Fruit fly (Drosophila melanogaster): ENCODE measurements around the gene Mur18B.
A peak's percentile ranks its signal among the peaks of the same experiment; 100 is the strongest.

The Mur18B gene

DNA sequence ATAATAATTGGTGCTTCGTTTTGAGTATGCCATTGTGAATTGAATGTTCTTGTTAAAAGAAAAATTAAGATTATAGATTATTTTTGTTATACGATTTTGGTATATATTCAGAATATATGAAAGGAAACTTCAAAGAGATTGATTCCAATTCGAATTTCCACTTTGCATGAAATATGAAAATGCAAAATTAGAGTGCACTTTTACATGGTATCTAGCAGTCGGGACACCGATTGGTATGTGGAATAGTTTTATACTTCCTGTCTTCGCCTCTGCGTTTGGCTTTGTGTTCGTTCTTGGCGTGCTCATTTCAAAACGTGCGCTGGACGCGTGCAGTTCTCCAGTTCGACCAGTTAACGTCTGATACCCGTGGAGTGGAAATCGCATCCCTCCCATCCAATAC, 29.9 kb upstream of the Mur18B start, which contains the start of gene CG33253:
CG33253 (plus strand) TSS at position 301 of the 400 bp plus-strand sequence.
- TF ChIP-seq CG17801 (GFP tag; optimal IDR thresholded peaks at IDR 0.05; ENCODE audit: partially characterized antibody), result no peak

DNA sequence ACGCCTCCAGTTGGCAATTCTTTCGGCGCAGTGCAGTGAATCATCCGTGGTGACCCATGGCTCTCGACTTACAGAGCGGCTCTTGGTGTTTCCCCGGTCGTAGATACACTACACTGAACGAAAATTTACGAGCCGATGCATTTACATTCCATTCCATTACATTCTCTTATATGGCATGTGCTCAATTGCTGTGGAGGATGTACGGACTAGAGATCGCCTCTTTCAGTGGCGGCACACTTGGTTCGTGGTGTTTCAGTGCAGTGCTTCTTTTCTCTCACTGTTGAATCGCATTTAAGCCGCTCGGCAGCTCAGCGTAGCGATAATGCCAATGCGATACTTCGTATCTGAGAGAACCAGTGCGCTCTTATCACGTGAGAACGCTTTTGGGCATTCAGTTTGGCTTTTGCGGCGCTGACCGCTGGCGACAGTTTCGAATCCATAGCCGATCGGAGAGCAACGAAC, 25.4 kb upstream of the Mur18B start, which contains the start of gene Mec2:
Mec2 (plus strand) TSS at position 412 of the 462 bp plus-strand sequence.
- TF ChIP-seq CG17801 (GFP tag; optimal IDR thresholded peaks at IDR 0.05; ENCODE audit: partially characterized antibody), result peak; percentile 80

DNA sequence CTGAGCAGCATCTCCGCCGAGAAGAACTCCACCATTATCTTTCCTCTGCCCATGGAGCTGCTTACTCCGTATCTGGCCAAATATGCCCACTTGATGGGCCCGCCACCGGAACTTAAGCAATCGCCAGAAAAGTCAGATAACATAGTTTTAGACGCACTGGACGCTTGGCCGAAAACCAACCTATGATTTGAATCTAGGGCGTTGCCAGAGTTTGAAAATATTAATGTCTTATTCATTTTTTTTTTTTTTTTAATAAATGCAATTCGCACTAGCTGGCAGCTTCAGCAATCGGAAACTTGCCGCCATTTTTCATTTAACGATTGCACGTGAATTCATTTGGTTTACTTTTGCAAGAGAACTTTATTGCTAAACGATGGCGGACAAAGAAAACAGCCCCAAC, 23.2 kb upstream of the Mur18B start, which contains the start of gene HP1D3csd:
HP1D3csd (plus strand) TSS at position 312 of the 400 bp plus-strand sequence.
- TF ChIP-seq CG17801 (GFP tag; optimal IDR thresholded peaks at IDR 0.05; ENCODE audit: partially characterized antibody), result peak; percentile 37

DNA sequence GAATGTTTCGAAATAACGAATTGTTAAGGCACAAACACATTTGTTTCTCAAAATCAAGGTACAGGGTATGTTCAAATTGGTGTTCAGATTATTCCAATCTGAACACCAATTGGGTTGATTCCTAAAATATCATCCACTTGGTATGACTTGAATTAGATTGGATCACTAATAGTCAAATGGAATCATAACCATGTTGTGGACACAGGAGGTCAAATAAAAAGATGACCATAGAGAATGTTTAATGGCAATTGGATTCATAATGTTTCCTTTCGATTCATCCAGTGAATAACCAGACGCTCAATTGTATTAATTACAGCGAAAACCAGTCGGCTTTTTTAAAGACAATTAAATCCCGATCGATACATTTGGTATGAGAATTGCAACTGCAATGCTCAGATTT, 22.0 kb upstream of the Mur18B start:
- no peak for TF ChIP-seq CG17801 (GFP tag; optimal IDR thresholded peaks at IDR 0.05; ENCODE audit: partially characterized antibody)

dm6 chrX:19191597-19191996, 21.5 kb upstream of the Mur18B start:
- no peak for TF ChIP-seq CG17801 (GFP tag; optimal IDR thresholded peaks at IDR 0.05; ENCODE audit: partially characterized antibody)

- TF ChIP-seq CG17801 (GFP tag; optimal IDR thresholded peaks at IDR 0.05; ENCODE audit: partially characterized antibody), result peak; percentile 10
These were observed 19.7 kb upstream of the Mur18B start, which contains the start of the genes CG7914 and CG14194 for dm6 chrX:19193336-19193735. CG7914 (minus strand) TSS chrX:19193448. CG14194 (plus strand) TSS chrX:19193555.

- TF ChIP-seq CG17801 (GFP tag; optimal IDR thresholded peaks at IDR 0.05; ENCODE audit: partially characterized antibody), result no peak
These were observed 11.4 kb upstream of the Mur18B start, which contains the start of gene CG7990 for dm6 chrX:19201630-19202029. CG7990 (minus strand) TSS chrX:19201979.

dm6 chrX:19208014-19208413, 5.0 kb upstream of the Mur18B start, which contains the start of gene Ulp1:
Ulp1 (minus strand) TSS chrX:19208187.
- peak; percentile 41 for TF ChIP-seq CG17801 (GFP tag; optimal IDR thresholded peaks at IDR 0.05; ENCODE audit: partially characterized antibody)

DNA sequence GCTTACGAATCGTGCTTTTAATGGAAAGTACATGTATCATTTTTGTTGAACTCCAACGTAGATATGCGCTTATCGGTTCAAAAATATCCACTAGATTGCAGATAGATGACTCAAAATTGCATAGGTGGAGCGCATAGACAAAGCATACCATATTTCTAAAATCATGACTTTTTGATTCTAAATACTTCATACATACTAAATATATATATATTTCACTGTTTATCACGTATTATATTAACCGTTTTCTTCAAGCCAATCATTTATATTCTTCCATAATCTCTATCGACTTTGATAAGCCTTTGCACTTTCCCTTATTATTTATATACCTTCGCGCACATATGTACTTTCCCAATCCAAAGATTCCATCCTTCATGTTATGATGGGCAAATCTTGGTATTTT, 1.1 kb upstream of the Mur18B start, which contains the start of gene CG14195:
CG14195 (minus strand) TSS at position 101 of the 400 bp plus-strand sequence.
- no peak for TF ChIP-seq CG17801 (GFP tag; optimal IDR thresholded peaks at IDR 0.05; ENCODE audit: partially characterized antibody)

dm6 chrX:19215215-19215614, 2.2 kb downstream of the Mur18B start, which contains the start of gene Muc18B:
Muc18B (plus strand) TSS chrX:19215515.
- no peak for TF ChIP-seq CG17801 (GFP tag; optimal IDR thresholded peaks at IDR 0.05; ENCODE audit: partially characterized antibody)

dm6 chrX:19216671-19217070, 3.6 kb downstream of the Mur18B start:
- TF ChIP-seq CG17801 (GFP tag; optimal IDR thresholded peaks at IDR 0.05; ENCODE audit: partially characterized antibody), result no peak

DNA sequence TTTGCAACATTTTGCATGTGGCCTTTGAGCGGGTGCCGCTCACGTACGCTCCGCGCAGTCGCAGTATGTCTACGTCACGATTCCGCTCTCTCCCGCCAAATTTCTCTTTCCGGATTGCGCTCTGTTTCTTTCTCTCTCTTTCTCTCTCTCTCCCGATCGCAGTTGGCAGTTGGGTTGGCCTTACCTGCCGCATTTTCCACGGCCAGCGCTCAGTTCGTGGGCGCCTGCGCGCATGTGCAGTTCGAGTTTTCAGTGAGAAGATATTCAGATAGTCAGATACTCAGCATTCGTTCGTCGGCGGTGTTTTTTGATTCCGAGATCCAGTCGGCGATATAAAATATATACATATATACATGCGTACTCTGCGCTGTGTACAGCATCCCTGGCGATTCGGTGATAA, 7.4 kb downstream of the Mur18B start, which contains the start of gene CG7884:
CG7884 (plus strand) TSS at position 208 of the 400 bp plus-strand sequence.
- TF ChIP-seq CG17801 (GFP tag; optimal IDR thresholded peaks at IDR 0.05; ENCODE audit: partially characterized antibody), result no peak

- TF ChIP-seq CG17801 (GFP tag; optimal IDR thresholded peaks at IDR 0.05; ENCODE audit: partially characterized antibody), result no peak
These were observed 8.0 kb downstream of the Mur18B start for dm6 chrX:19220963-19221572.

- TF ChIP-seq CG17801 (GFP tag; optimal IDR thresholded peaks at IDR 0.05; ENCODE audit: partially characterized antibody), result no peak
These were observed 11.7 kb downstream of the Mur18B start for dm6 chrX:19224580-19225303.

dm6 chrX:19225304-19225640, 12.2 kb downstream of the Mur18B start:
- no peak for TF ChIP-seq CG17801 (GFP tag; optimal IDR thresholded peaks at IDR 0.05; ENCODE audit: partially characterized antibody)

All from ovary, adult (tissue).